Worm (Caenorhabditis elegans): ENCODE measurements around the gene F17A9.5.
"Not testable (repeated sequence)": the region's sequence is repeated elsewhere in the genome, so short reads cannot be mapped to it uniquely, and the experiment has no call there.

DNA sequence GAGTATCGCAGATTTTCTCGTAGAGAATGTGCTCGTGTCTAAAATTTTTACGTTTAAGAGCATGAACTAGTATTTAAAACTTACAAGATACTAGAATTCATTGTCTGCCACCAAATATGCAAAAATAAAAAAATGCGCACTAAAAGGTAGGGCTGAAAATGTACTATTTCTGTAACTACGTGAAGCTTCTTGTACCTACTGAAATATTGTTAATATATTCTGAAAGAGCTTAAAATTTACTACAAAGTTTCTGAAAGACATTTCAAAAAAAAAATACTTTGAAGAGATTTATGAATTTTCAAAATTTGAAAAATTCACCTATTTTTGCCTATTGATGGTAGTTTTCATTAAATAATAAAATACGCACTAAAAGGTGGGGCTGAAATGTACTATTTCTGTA, 42.8 kb downstream of the F17A9.5 start, which contains the start of gene fbxa-214:
- TF ChIP-seq him-1, dao-5, W03F9.2 (tag; optimal IDR thresholded peaks at IDR 0.05): not testable (repeated sequence)
